Fruit fly (Drosophila melanogaster) S2 (cell line): Measurements from ENCODE around the gene Traf6.

Experiments
- CG8478 ChIP-seq: fragments of >200 bp; optimal IDR thresholded peaks from 2 replicates; lab custom pipeline; 2018
- CTCF ChIP-seq, 2 experiments: fragments of >200 bp; optimal IDR thresholded peaks; 2 replicates each; lab custom pipeline; 2018

- TF ChIP-seq CTCF (optimal IDR thresholded peaks at IDR 0.05; lab: Kevin White, UChicago) (no peak), CG8478 (lab: Kevin White, UChicago) (no peak)
Observed at dm6 chrX:8115343-8115676, 41.9 kb downstream of the Traf6 start.
